Worm (Caenorhabditis elegans): Measurements from ENCODE around the gene lon-2.

DNA sequence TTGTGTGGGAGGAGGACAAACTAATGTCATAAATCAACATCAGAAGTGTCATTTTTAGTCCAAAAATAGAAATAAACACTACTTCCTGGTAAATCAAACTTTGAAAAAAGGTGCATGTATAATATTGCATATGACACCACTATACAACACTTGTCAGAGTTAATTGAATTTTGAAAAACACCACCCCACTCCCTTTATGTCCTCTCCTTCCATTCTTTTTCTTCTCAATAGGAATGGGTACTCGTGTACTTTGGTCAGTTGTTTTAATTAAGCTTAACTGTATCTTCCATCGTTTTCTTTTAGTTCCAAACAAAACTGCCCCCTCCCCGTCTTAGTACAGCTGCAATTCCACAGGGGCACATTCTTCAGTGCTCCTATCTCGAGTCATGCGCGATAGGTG, 38.6 kb upstream of the lon-2 start:
- TF ChIP-seq W03F9.2 (tag; optimal IDR thresholded peaks at IDR 0.05), result no peak
- TF ChIP-seq him-1 (tag; optimal IDR thresholded peaks at IDR 0.05), result no peak
- TF ChIP-seq dao-5 (tag; optimal IDR thresholded peaks at IDR 0.05), result no peak

Data from whole organism, L4/young adult.